Fruit fly (Drosophila melanogaster): Measurements from ENCODE around the gene CG8997.

- no peak for TF ChIP-seq CG33017 (tag; optimal IDR thresholded peaks at IDR 0.05)
- no peak for TF ChIP-seq CG7101 (tag; optimal IDR thresholded peaks at IDR 0.05)
- no peak for TF ChIP-seq cnc (optimal IDR thresholded peaks at IDR 0.05)
- no peak for TF ChIP-seq CG11617 (GFP tag; optimal IDR thresholded peaks at IDR 0.05)
- TF ChIP-seq CG14711 (tag; optimal IDR thresholded peaks at IDR 0.05) = no peak
- no peak for TF ChIP-seq CG1620 (GFP tag; optimal IDR thresholded peaks at IDR 0.05)
- TF ChIP-seq Clk (GFP tag; optimal IDR thresholded peaks at IDR 0.05) = no peak
- TF ChIP-seq cic (GFP tag; optimal IDR thresholded peaks at IDR 0.05) = no peak
- no peak for TF ChIP-seq tj (GFP tag; optimal IDR thresholded peaks at IDR 0.05)
Observed at dm6 chr2L:13847625-13848024, 2.5 kb upstream of the CG8997 start, which contains the start of gene CG7953.

All from whole organism, adult.